Fruit fly (Drosophila melanogaster): Measurements from ENCODE around the gene CG17190.

The CG17190 gene

DNA sequence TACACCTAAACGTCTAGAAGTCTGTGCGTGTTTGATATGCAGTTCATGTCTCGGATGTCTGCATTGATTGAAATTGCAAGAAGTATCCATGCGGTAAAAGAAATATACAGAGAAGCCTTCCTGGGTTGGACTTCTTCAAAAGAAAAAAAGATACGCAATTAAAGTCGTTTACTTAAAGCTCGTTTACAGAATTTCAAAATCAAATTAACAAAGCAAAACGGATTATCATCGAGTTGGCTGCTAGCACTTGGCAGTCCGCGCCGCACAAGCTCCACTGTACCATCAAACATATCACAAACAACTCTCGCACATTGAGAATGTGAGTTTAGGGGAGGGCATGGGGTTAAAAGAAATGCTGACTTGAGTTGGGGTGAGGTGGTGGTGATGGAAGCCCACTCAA, 14.9 kb downstream of the CG17190 start (continued):
- TF ChIP-seq fd85E (GFP tag; optimal IDR thresholded peaks at IDR 0.05) (no peak), Sox15 (GFP tag; optimal IDR thresholded peaks at IDR 0.05) (peak; percentile 37), CG16779 (tag; optimal IDR thresholded peaks at IDR 0.05) (peak; percentile 20), CG3032 (tag; optimal IDR thresholded peaks at IDR 0.05) (peak; percentile 62), Hr38 (GFP tag; optimal IDR thresholded peaks at IDR 0.05) (no peak), eg (GFP tag; IDR thresholded peaks at IDR 0.05) (peak; percentile 77), salr (GFP tag; optimal IDR thresholded peaks at IDR 0.05) (peak; percentile 43 to 48), OdsH (GFP tag; optimal IDR thresholded peaks at IDR 0.05) (peak; percentile 76), CG8319 (GFP tag; optimal IDR thresholded peaks at IDR 0.05) (peak; percentile 20), Eip93F (GFP tag; optimal IDR thresholded peaks at IDR 0.05) (no peak), fd59A (GFP tag; optimal IDR thresholded peaks at IDR 0.05) (peak; percentile 52), Hr4 (GFP tag; optimal IDR thresholded peaks at IDR 0.05) (peak; percentile 72), spab (GFP tag; optimal IDR thresholded peaks at IDR 0.05) (peak; percentile 34), Sox14 (GFP tag; optimal IDR thresholded peaks at IDR 0.05) (peak; percentile 80), CG31627 (GFP tag; optimal IDR thresholded peaks at IDR 0.05) (peak; percentile 69), vri (GFP tag; optimal IDR thresholded peaks at IDR 0.05) (peak; percentile 40), CG8632 (GFP tag; optimal IDR thresholded peaks at IDR 0.05) (peak; percentile 57), dac (GFP tag; optimal IDR thresholded peaks at IDR 0.05) (peak; percentile 33), CG32006 (GFP tag; optimal IDR thresholded peaks at IDR 0.05) (peak; percentile 72), Blimp-1 (GFP tag; optimal IDR thresholded peaks at IDR 0.05) (no peak)

DNA sequence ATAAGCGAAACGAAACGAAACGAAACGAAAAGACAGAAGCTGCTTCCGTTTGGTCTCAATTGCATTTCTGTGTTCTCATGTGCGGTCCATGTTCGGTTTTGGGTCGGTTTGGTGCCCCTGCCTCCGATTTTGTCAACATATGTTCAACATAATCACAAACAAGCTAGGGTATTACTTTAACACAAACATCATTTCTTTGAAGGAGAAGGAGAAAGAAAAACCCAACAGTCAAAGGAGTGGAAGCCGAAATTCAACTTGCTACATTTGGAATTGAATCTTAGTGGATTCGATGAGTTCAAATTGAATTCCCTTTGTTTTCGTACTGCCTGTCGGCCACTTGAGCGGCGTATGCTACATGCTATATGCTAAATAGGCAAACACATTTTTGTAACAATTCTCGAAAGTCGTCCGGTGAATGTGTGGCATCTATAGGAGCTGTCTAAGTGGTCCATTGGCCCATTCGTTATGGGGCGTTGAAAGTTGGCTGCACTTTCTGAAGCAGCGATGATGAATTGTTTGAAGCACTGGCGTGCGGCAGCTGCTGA, 15.7 kb downstream of the CG17190 start:
- TF ChIP-seq CG1621 (tag; optimal IDR thresholded peaks at IDR 0.05), result no peak
- TF ChIP-seq Ets96B (tag; optimal IDR thresholded peaks at IDR 0.05), result no peak
- TF ChIP-seq Hr39 (GFP tag; optimal IDR thresholded peaks at IDR 0.05), result no peak
- no peak for TF ChIP-seq fkh (GFP tag; optimal IDR thresholded peaks at IDR 0.05)
- no peak for TF ChIP-seq salr (GFP tag; optimal IDR thresholded peaks at IDR 0.05)
- no peak for TF ChIP-seq CG8119 (GFP tag; IDR thresholded peaks at IDR 0.05)
- TF ChIP-seq Sox15 (GFP tag; optimal IDR thresholded peaks at IDR 0.05), result no peak
- no peak for TF ChIP-seq lz (GFP tag; optimal IDR thresholded peaks at IDR 0.05)
- no peak for TF ChIP-seq Sox102F (GFP tag; optimal IDR thresholded peaks at IDR 0.05)
- TF ChIP-seq CG3919 (GFP tag; optimal IDR thresholded peaks at IDR 0.05), result no peak

DNA sequence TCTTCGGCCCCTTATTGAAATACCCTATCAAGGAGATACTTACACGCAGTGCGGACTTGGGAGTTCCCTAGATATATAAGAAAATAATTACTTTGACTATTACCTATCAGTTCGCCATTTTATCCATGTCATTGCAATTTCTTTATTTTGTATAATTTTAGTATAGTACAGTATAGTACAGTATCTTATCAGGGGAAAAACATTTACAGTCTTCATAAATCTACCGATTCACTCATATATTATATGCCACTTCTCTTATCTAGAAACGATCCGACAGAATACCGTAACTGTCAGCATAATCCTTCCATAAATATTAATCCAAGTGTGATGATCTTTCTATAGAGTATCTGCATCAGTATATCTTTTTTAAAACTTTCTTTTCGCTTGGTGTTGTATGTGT, 16.9 kb downstream of the CG17190 start:
- TF ChIP-seq Gug (GFP tag; IDR thresholded peaks at IDR 0.05) (no peak), CG10669 (GFP tag; optimal IDR thresholded peaks at IDR 0.05) (peak; percentile 1), Met (GFP tag; optimal IDR thresholded peaks at IDR 0.05) (no peak), CG32006 (GFP tag; optimal IDR thresholded peaks at IDR 0.05) (peak; percentile 82), Hr4 (GFP tag; optimal IDR thresholded peaks at IDR 0.05) (peak; percentile 73), net (GFP tag; optimal IDR thresholded peaks at IDR 0.05) (peak; percentile 30), pdm3 (GFP tag; optimal IDR thresholded peaks at IDR 0.05) (peak; percentile 60), CG15336 (GFP tag; IDR thresholded peaks at IDR 0.05) (no peak; the same call in 1 of the 2 replicates), Eip93F (GFP tag; optimal IDR thresholded peaks at IDR 0.05) (no peak), CG6276 (GFP tag; optimal IDR thresholded peaks at IDR 0.05) (peak; percentile 13), CG10631 (GFP tag; optimal IDR thresholded peaks at IDR 0.05) (peak; percentile 42), CG8119 (GFP tag; IDR thresholded peaks at IDR 0.05) (peak; percentile 53; the same call in 2 of the 3 replicates), Sox102F (GFP tag; optimal IDR thresholded peaks at IDR 0.05) (no peak), Lpt (GFP tag; optimal IDR thresholded peaks at IDR 0.05) (peak; percentile 44), dsx (GFP tag; optimal IDR thresholded peaks at IDR 0.05; ENCODE audit: poor library complexity, severe bottlenecking) (no peak), achi (GFP tag; optimal IDR thresholded peaks at IDR 0.05) (peak; percentile 48), Sox14 (GFP tag; optimal IDR thresholded peaks at IDR 0.05) (peak; percentile 14), CG4318 (GFP tag; optimal IDR thresholded peaks at IDR 0.05) (peak; percentile 65), Eip75B (GFP tag; optimal IDR thresholded peaks at IDR 0.05) (peak; percentile 12), salr (GFP tag; optimal IDR thresholded peaks at IDR 0.05) (peak in 1 of 2 experiments; percentile 68), svp (GFP tag) (peak; percentile 17), eg (GFP tag; IDR thresholded peaks at IDR 0.05) (0 out of 3 replicates have a peak, but pooled peaks have one; percentile 21), CG11762 (GFP tag; optimal IDR thresholded peaks at IDR 0.05; ENCODE audit: insufficient read depth) (no peak), spab (GFP tag; optimal IDR thresholded peaks at IDR 0.05) (peak; percentile 9), CG9139 (GFP tag; optimal IDR thresholded peaks at IDR 0.05) (no peak), dac (GFP tag; optimal IDR thresholded peaks at IDR 0.05) (peak; percentile 7), lz (GFP tag; optimal IDR thresholded peaks at IDR 0.05) (peak; percentile 7), CG6792 (GFP tag; optimal IDR thresholded peaks at IDR 0.05) (peak; percentile 12), OdsH (GFP tag; optimal IDR thresholded peaks at IDR 0.05) (peak; percentile 37), CG3919 (GFP tag; optimal IDR thresholded peaks at IDR 0.05) (peak; percentile 31), Eip78C (GFP tag) (peak; percentile 84)

Measured in whole organism, prepupa.